Fruit fly (Drosophila melanogaster) whole organism, embryonic: ENCODE results near the gene CG10747.
A peak's percentile ranks its signal among the peaks of the same experiment; 100 is the strongest.

Experiments used
- Aef1 ChIP-seq: fragments of 200-800 bp; sonication (Bioruptor generic); IDR thresholded peaks from 3 replicates; pipeline ENCODE4 v1.3.6; 2022; ENCODE audit warnings: missing biosample characterization, missing genetic modification characterization
- Bdp1 ChIP-seq: fragments of 200-800 bp; sonication (Bioruptor generic); optimal IDR thresholded peaks from 3 replicates; lab custom pipeline; 2016; ENCODE audit warnings: missing biosample characterization, missing genetic modification characterization
- C15 ChIP-seq: fragments of 200-800 bp; sonication (Bioruptor generic); IDR thresholded peaks from 3 replicates; pipeline ENCODE4 v1.3.6; 2022; ENCODE audit warnings: missing biosample characterization, missing genetic modification characterization
- CG12104 ChIP-seq: fragments of 200-800 bp; sonication (Bioruptor generic); optimal IDR thresholded peaks from 3 replicates; lab custom pipeline; 2016; ENCODE audit warnings: missing biosample characterization, missing genetic modification characterization
- CG13287 ChIP-seq: fragments of 200-800 bp; sonication (Bioruptor generic); IDR thresholded peaks from 2 replicates; pipeline ENCODE4 v1.3.6; 2022; ENCODE audit warnings: missing biosample characterization, missing genetic modification characterization; ENCODE audit not compliant: partially characterized antibody
- CG13424 ChIP-seq: fragments of 200-800 bp; sonication (Bioruptor generic); optimal IDR thresholded peaks from 2 replicates; lab custom pipeline; 2019; ENCODE audit warnings: missing biosample characterization, mild to moderate bottlenecking, missing genetic modification characterization, moderate library complexity
- CG15514 ChIP-seq: fragments of 200-800 bp; sonication (Bioruptor generic); optimal IDR thresholded peaks from 3 replicates; lab custom pipeline; 2017; ENCODE audit warnings: missing biosample characterization, missing genetic modification characterization, mild to moderate bottlenecking, moderate library complexity, missing genetic modification reagents
- CG18011 ChIP-seq: fragments of 200-800 bp; sonication (Bioruptor generic); optimal IDR thresholded peaks from 2 replicates; lab custom pipeline; 2017; ENCODE audit warnings: missing biosample characterization, missing genetic modification characterization, mild to moderate bottlenecking, moderate library complexity, missing genotype
- CG18476 ChIP-seq: fragments of 200-800 bp; sonication (Bioruptor generic); optimal IDR thresholded peaks from 2 replicates; lab custom pipeline; 2016; ENCODE audit warnings: missing biosample characterization, mild to moderate bottlenecking, missing genetic modification characterization
- CG3065 ChIP-seq: fragments of 200-800 bp; sonication (Bioruptor generic); optimal IDR thresholded peaks from 2 replicates; lab custom pipeline; 2016; ENCODE audit warnings: missing biosample characterization, missing genetic modification characterization
- CG32772 ChIP-seq: fragments of 200-800 bp; sonication (Bioruptor generic); IDR thresholded peaks from 2 replicates; pipeline ENCODE4 v1.3.6; 2022; ENCODE audit warnings: missing biosample characterization, missing genetic modification characterization
- CG34422 ChIP-seq: fragments of 200-800 bp; sonication (Bioruptor generic); IDR thresholded peaks from 3 replicates; pipeline ENCODE4 v1.3.6; 2022; ENCODE audit warnings: missing biosample characterization, missing genetic modification characterization
- CG4617 ChIP-seq: fragments of 200-800 bp; sonication (Bioruptor generic); optimal IDR thresholded peaks from 3 replicates; lab custom pipeline; 2016; ENCODE audit warnings: missing biosample characterization, missing genetic modification characterization, borderline replicate concordance
- CG7271 ChIP-seq: fragments of 200-800 bp; sonication (Bioruptor generic); optimal IDR thresholded peaks from 2 replicates; lab custom pipeline; 2018; ENCODE audit warnings: missing biosample characterization, mild to moderate bottlenecking, missing genetic modification characterization, moderate library complexity
- CG9797 ChIP-seq: fragments of 200-800 bp; sonication (Bioruptor generic); optimal IDR thresholded peaks from 3 replicates; lab custom pipeline; 2018; ENCODE audit warnings: missing biosample characterization, mild to moderate bottlenecking, missing genetic modification characterization
- CG9876 ChIP-seq: fragments of 200-800 bp; sonication (Bioruptor generic); optimal IDR thresholded peaks from 2 replicates; lab custom pipeline; 2016; ENCODE audit warnings: missing biosample characterization, missing genetic modification characterization
- D19B ChIP-seq: fragments of 200-800 bp; sonication (Bioruptor generic); optimal IDR thresholded peaks from 2 replicates; lab custom pipeline; 2017; ENCODE audit warnings: missing biosample characterization, mild to moderate bottlenecking, missing genetic modification characterization
- Drgx ChIP-seq: fragments of 200-800 bp; sonication (Bioruptor generic); IDR thresholded peaks from 2 replicates; pipeline ENCODE4 v1.3.6; 2022; ENCODE audit warnings: missing biosample characterization, missing genetic modification characterization
- ERR ChIP-seq: fragments of 200-800 bp; sonication (Bioruptor generic); optimal IDR thresholded peaks from 2 replicates; lab custom pipeline; 2016; ENCODE audit warnings: missing biosample characterization, missing genetic modification characterization
- Ets65A ChIP-seq: fragments of 200-800 bp; sonication (Bioruptor generic); peaks from one replicate; lab custom pipeline; 2016; ENCODE audit warnings: missing biosample characterization, missing genetic modification characterization
- GATAe ChIP-seq: fragments of 200-800 bp; sonication (Bioruptor generic); conservative IDR thresholded peaks from 2 replicates; pipeline ENCODE4 v1.3.6; 2022; ENCODE audit warnings: missing biosample characterization, missing genetic modification characterization
- HHEX ChIP-seq: fragments of 200-800 bp; sonication (Bioruptor generic); optimal IDR thresholded peaks from 3 replicates; lab custom pipeline; 2017; ENCODE audit warnings: missing biosample characterization, mild to moderate bottlenecking, missing genetic modification characterization, missing genetic modification reagents
- HLH54F ChIP-seq: fragments of 200-800 bp; sonication (Bioruptor generic); optimal IDR thresholded peaks from 3 replicates; lab custom pipeline; 2016; ENCODE audit warnings: missing biosample characterization, missing genetic modification characterization
- Hsf ChIP-seq: fragments of 200-800 bp; sonication (Bioruptor generic); optimal IDR thresholded peaks from 3 replicates; lab custom pipeline; 2016; ENCODE audit warnings: missing biosample characterization, missing genetic modification characterization
- Lim3 ChIP-seq: fragments of 200-800 bp; sonication (Bioruptor generic); IDR thresholded peaks from 2 replicates; pipeline ENCODE4 v1.3.6; 2022; ENCODE audit warnings: missing biosample characterization, missing genetic modification characterization
- Lpt ChIP-seq: fragments of >200 bp; optimal IDR thresholded peaks from 2 replicates; lab custom pipeline; 2018; ENCODE audit warnings: missing biosample characterization, missing genetic modification characterization
- Rx ChIP-seq: fragments of 200-800 bp; sonication (Bioruptor generic); IDR thresholded peaks from 2 replicates; pipeline ENCODE4 v1.3.6; 2022; ENCODE audit warnings: missing biosample characterization, missing genetic modification characterization
- Six4 ChIP-seq: fragments of 200-800 bp; sonication (Bioruptor generic); optimal IDR thresholded peaks from 2 replicates; lab custom pipeline; 2016; ENCODE audit warnings: missing biosample characterization, missing genetic modification characterization
- Sry-δ ChIP-seq: fragments of 200-800 bp; sonication (Bioruptor generic); optimal IDR thresholded peaks from 2 replicates; lab custom pipeline; 2016; ENCODE audit warnings: missing biosample characterization, missing genetic modification characterization
- Tbp ChIP-seq: fragments of >200 bp; optimal IDR thresholded peaks from 2 replicates; lab custom pipeline; 2018; ENCODE audit warnings: missing biosample characterization, missing genetic modification characterization
- Usf ChIP-seq: fragments of 200-800 bp; sonication (Bioruptor generic); optimal IDR thresholded peaks from 2 replicates; lab custom pipeline; 2017; ENCODE audit warnings: missing genotype, missing biosample characterization, missing genetic modification characterization
- bbx ChIP-seq: fragments of 200-800 bp; sonication (Bioruptor generic); IDR thresholded peaks from 2 replicates; pipeline ENCODE4 v1.3.6; 2022; ENCODE audit warnings: missing biosample characterization, missing genetic modification characterization; ENCODE audit not compliant: partially characterized antibody
- bsh ChIP-seq, 2 experiments: fragments of 200-800 bp; sonication (Bioruptor generic); optimal IDR thresholded peaks; 2 replicates each; lab custom pipeline; 2017 to 2018; ENCODE audit warnings: mild to moderate bottlenecking in 2 of 2, missing biosample characterization in 2 of 2, missing genetic modification characterization in 2 of 2, moderate library complexity in 1 of 2
- chm ChIP-seq: fragments of 200-800 bp; sonication (Bioruptor generic); IDR thresholded peaks from 2 replicates; pipeline ENCODE4 v1.3.6; 2022; ENCODE audit warnings: missing biosample characterization, missing genetic modification characterization
- crol ChIP-seq: fragments of 200-800 bp; sonication (Bioruptor generic); IDR thresholded peaks from 2 replicates; pipeline ENCODE4 v1.3.6; 2022; ENCODE audit warnings: missing biosample characterization, missing genetic modification characterization
- crp ChIP-seq, 2 experiments: fragments of 200-800 bp; sonication (Bioruptor generic); optimal IDR thresholded peaks; 2 replicates in 1 of 2; 3 replicates in 1 of 2; lab custom pipeline; 2017; ENCODE audit warnings: missing biosample characterization in 2 of 2, missing genetic modification characterization in 2 of 2, mild to moderate bottlenecking in 1 of 2, moderate library complexity in 1 of 2
- dan ChIP-seq: fragments of 200-800 bp; sonication (Bioruptor generic); IDR thresholded peaks from 2 replicates; pipeline ENCODE4 v1.3.6; 2022; ENCODE audit warnings: missing biosample characterization, missing genetic modification characterization
- kay ChIP-seq: fragments of 200-800 bp; sonication (Bioruptor generic); optimal IDR thresholded peaks from 2 replicates; lab custom pipeline; 2016; ENCODE audit warnings: missing biosample characterization, missing genetic modification characterization
- klu ChIP-seq: fragments of 200-800 bp; sonication (Bioruptor generic); IDR thresholded peaks from 2 replicates; pipeline ENCODE4 v1.3.6; 2022; ENCODE audit warnings: missing biosample characterization, missing genetic modification characterization
- mam ChIP-seq: fragments of 200-800 bp; sonication (Bioruptor generic); optimal IDR thresholded peaks from 3 replicates; lab custom pipeline; 2016; ENCODE audit warnings: missing biosample characterization, missing genetic modification characterization
- nerfin-1 ChIP-seq: fragments of 200-800 bp; sonication (Bioruptor generic); optimal IDR thresholded peaks from 3 replicates; lab custom pipeline; 2019; ENCODE audit warnings: missing biosample characterization, mild to moderate bottlenecking, missing genetic modification characterization, moderate library complexity
- odd ChIP-seq: fragments of 200-800 bp; sonication (Bioruptor generic); optimal IDR thresholded peaks from 2 replicates; lab custom pipeline; 2017; ENCODE audit warnings: missing biosample characterization, mild to moderate bottlenecking, missing genetic modification characterization
- onecut ChIP-seq: fragments of 200-800 bp; sonication (Bioruptor generic); IDR thresholded peaks from 2 replicates; pipeline ENCODE4 v1.3.6; 2022; ENCODE audit warnings: missing biosample characterization, missing genetic modification characterization
- pfk ChIP-seq: fragments of 200-800 bp; sonication (Bioruptor generic); optimal IDR thresholded peaks from 2 replicates; lab custom pipeline; 2018; ENCODE audit warnings: missing biosample characterization, mild to moderate bottlenecking, missing genetic modification characterization, moderate library complexity
- pros ChIP-seq: fragments of 200-800 bp; sonication (Bioruptor generic); optimal IDR thresholded peaks from 3 replicates; lab custom pipeline; 2019; ENCODE audit warnings: missing biosample characterization, mild to moderate bottlenecking, missing genetic modification characterization, moderate library complexity
- repo ChIP-seq: fragments of 200-800 bp; sonication (Bioruptor generic); optimal IDR thresholded peaks from 2 replicates; lab custom pipeline; 2016; ENCODE audit warnings: missing biosample characterization, missing genetic modification characterization
- ro ChIP-seq: fragments of 200-800 bp; sonication (Bioruptor generic); IDR thresholded peaks from 2 replicates; pipeline ENCODE4 v1.3.6; 2022; ENCODE audit warnings: missing biosample characterization, missing genetic modification characterization
- slbo ChIP-seq: fragments of 200-800 bp; sonication (Bioruptor generic); IDR thresholded peaks from 2 replicates; pipeline ENCODE4 v1.3.6; 2022; ENCODE audit warnings: missing biosample characterization, missing genetic modification characterization
- sob ChIP-seq: fragments of 200-800 bp; sonication (Bioruptor generic); IDR thresholded peaks from 2 replicates; pipeline ENCODE4 v1.3.6; 2022; ENCODE audit warnings: missing biosample characterization, missing genetic modification characterization
- trem ChIP-seq: fragments of 200-800 bp; optimal IDR thresholded peaks from 3 replicates; lab custom pipeline; 2019; ENCODE audit warnings: missing biosample characterization, mild to moderate bottlenecking, missing genetic modification characterization, moderate library complexity
- ttk ChIP-seq: fragments of 200-800 bp; sonication (Bioruptor generic); IDR thresholded peaks from 2 replicates; pipeline ENCODE4 v2.1.2; 2022; ENCODE audit warnings: missing biosample characterization, missing genetic modification characterization
- usp ChIP-seq: fragments of >200 bp; optimal IDR thresholded peaks from 2 replicates; lab custom pipeline; 2017; ENCODE audit warnings: missing biosample characterization, missing genetic modification characterization
- vfl ChIP-seq: fragments of 200-800 bp; sonication (Bioruptor generic); optimal IDR thresholded peaks from 2 replicates; lab custom pipeline; 2016; ENCODE audit warnings: missing biosample characterization, missing genetic modification characterization

The CG10747 gene

DNA sequence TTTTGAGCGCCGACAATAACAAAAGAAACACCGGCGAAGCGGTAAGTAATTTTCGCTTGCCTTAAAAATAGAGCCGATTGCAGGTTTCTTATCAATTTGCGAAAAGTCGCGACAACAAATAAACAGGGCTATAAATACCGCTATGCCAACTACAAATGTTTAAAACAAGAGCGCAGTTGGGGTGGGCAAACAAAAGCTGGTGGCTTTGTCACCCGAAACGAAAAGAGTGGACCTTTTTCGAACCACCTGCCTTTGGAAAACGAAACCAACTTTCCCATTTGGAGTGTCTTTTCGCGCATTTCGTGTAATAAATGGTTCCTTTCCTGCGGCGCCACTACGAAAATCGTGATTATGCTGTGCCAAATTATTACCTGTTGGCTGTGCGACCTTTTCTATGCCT is 7.0 kb upstream of the CG10747 start (continued):
- no peak for TF ChIP-seq Usf
- no peak for TF ChIP-seq CG13287
- TF ChIP-seq CG4617 (GFP tag; lab: Kevin White, UChicago): no peak
- TF ChIP-seq bbx (GFP tag; lab: Robert Waterston, UW): peak; percentile 10; the same call in 1 of the 2 replicates
- TF ChIP-seq Tbp: no peak
- TF ChIP-seq pros (GFP tag; lab: Kevin White, UChicago): no peak
- no peak for TF ChIP-seq bsh (GFP tag; optimal IDR thresholded peaks at IDR 0.05; lab: Kevin White, UChicago)
- no peak for TF ChIP-seq ttk (GFP tag; lab: Robert Waterston, UW)
- no peak for TF ChIP-seq C15 (GFP tag; lab: Robert Waterston, UW)
- no peak for TF ChIP-seq CG32772
- TF ChIP-seq CG13424 (tag; lab: Kevin White, UChicago): no peak
- no peak for TF ChIP-seq Aef1 (GFP tag; lab: Robert Waterston, UW)
- TF ChIP-seq sob (GFP tag; lab: Robert Waterston, UW): peak; percentile 13; the same call in 1 of the 2 replicates
- no peak for TF ChIP-seq Rx (GFP tag; lab: Robert Waterston, UW)
- peak; percentile 24; the same call in 1 of the 2 replicates for TF ChIP-seq slbo (GFP tag; lab: Robert Waterston, UW)
- TF ChIP-seq HHEX (GFP tag; lab: Kevin White, UChicago): no peak
- no peak for TF ChIP-seq crp (GFP tag; optimal IDR thresholded peaks at IDR 0.05; lab: Kevin White, UChicago)
- no peak for TF ChIP-seq Hsf
- no peak for TF ChIP-seq pfk (GFP tag; lab: Kevin White, UChicago)
- TF ChIP-seq CG34422 (GFP tag; lab: Robert Waterston, UW): no peak
- TF ChIP-seq GATAe (GFP tag; lab: Robert Waterston, UW): no peak
- peak; percentile 96 for TF ChIP-seq CG18011 (GFP tag; lab: Kevin White, UChicago)
- no peak for TF ChIP-seq CG7271 (tag; lab: Kevin White, UChicago)
- TF ChIP-seq kay (GFP tag; lab: Kevin White, UChicago): no peak
- TF ChIP-seq CG9797 (GFP tag; lab: Kevin White, UChicago): no peak
- TF ChIP-seq Lim3 (GFP tag; lab: Robert Waterston, UW): no peak
- TF ChIP-seq vfl (GFP tag; lab: Kevin White, UChicago): no peak
- no peak for TF ChIP-seq ro
- TF ChIP-seq onecut (GFP tag; lab: Robert Waterston, UW): no peak
- TF ChIP-seq mam (GFP tag; lab: Kevin White, UChicago): peak; percentile 17
- no peak for TF ChIP-seq Bdp1 (GFP tag; lab: Kevin White, UChicago)
- TF ChIP-seq CG3065 (GFP tag; lab: Kevin White, UChicago): no peak
- peak; percentile 20 for TF ChIP-seq Ets65A (GFP tag; lab: Kevin White, UChicago)
- TF ChIP-seq CG9876 (GFP tag; lab: Kevin White, UChicago): no peak
- TF ChIP-seq D19B (GFP tag; lab: Kevin White, UChicago): no peak
- no peak for TF ChIP-seq CG12104 (GFP tag; lab: Kevin White, UChicago)
- TF ChIP-seq ERR (GFP tag; lab: Kevin White, UChicago): no peak
- TF ChIP-seq crol (GFP tag; lab: Robert Waterston, UW): no peak
- TF ChIP-seq dan (GFP tag; lab: Robert Waterston, UW): no peak
- TF ChIP-seq klu (GFP tag; lab: Robert Waterston, UW): no peak
- TF ChIP-seq nerfin-1 (tag; lab: Kevin White, UChicago): no peak
- TF ChIP-seq chm (GFP tag; lab: Robert Waterston, UW): no peak
- no peak for TF ChIP-seq Drgx (GFP tag; lab: Robert Waterston, UW)
- no peak for TF ChIP-seq Sry-δ (GFP tag; lab: Kevin White, UChicago)
- no peak for TF ChIP-seq Six4
- peak; percentile 2 for TF ChIP-seq CG15514 (GFP tag; lab: Kevin White, UChicago)
- TF ChIP-seq odd (GFP tag; lab: Kevin White, UChicago): no peak
- no peak for TF ChIP-seq CG18476 (GFP tag; lab: Kevin White, UChicago)
- TF ChIP-seq Lpt (GFP tag; lab: Kevin White, UChicago): no peak
- TF ChIP-seq HLH54F (GFP tag; lab: Kevin White, UChicago): no peak
- no peak for TF ChIP-seq usp (GFP tag; lab: Kevin White, UChicago)
- TF ChIP-seq trem (tag; lab: Kevin White, UChicago): peak; percentile 23
- TF ChIP-seq repo (GFP tag; lab: Kevin White, UChicago): no peak
